Fruit fly (Drosophila melanogaster) whole organism, embryonic: ENCODE data around the gene stas.

Experiments
- Blimp-1 ChIP-seq: fragments of 200-800 bp; sonication (Bioruptor generic); optimal IDR thresholded peaks from 3 replicates; lab custom pipeline; 2018; ENCODE audit warnings: missing biosample characterization, missing genetic modification characterization, mild to moderate bottlenecking, moderate library complexity, missing genetic modification reagents
- BtbVII ChIP-seq: fragments of 200-800 bp; sonication (Bioruptor generic); optimal IDR thresholded peaks from 3 replicates; lab custom pipeline; 2017; ENCODE audit warnings: missing biosample characterization, mild to moderate bottlenecking, missing genetic modification characterization
- C15 ChIP-seq: fragments of 200-800 bp; sonication (Bioruptor generic); IDR thresholded peaks from 3 replicates; pipeline ENCODE4 v1.3.6; 2022; ENCODE audit warnings: missing biosample characterization, missing genetic modification characterization
- CG11247 ChIP-seq: fragments of 200-800 bp; sonication (Bioruptor generic); IDR thresholded peaks from 2 replicates; pipeline ENCODE4 v1.3.6; 2022; ENCODE audit warnings: missing biosample characterization, missing genetic modification characterization
- CG12391 ChIP-seq: fragments of 200-800 bp; sonication (Bioruptor generic); optimal IDR thresholded peaks from 3 replicates; lab custom pipeline; 2018; ENCODE audit warnings: missing biosample characterization, mild to moderate bottlenecking, missing genetic modification characterization, moderate library complexity
- CG14050 ChIP-seq: fragments of 200-800 bp; sonication (Bioruptor generic); IDR thresholded peaks from 3 replicates; pipeline ENCODE4 v1.3.6; 2022; ENCODE audit warnings: missing biosample characterization, missing genetic modification characterization
- CG15011 ChIP-seq: fragments of 200-800 bp; sonication (Bioruptor generic); optimal IDR thresholded peaks from 3 replicates; lab custom pipeline; 2018; ENCODE audit warnings: missing biosample characterization, mild to moderate bottlenecking, missing genetic modification characterization
- CG1529 ChIP-seq: fragments of 200-800 bp; sonication (Bioruptor generic); optimal IDR thresholded peaks from 3 replicates; lab custom pipeline; 2018; ENCODE audit warnings: missing biosample characterization, missing genetic modification characterization
- CG17359 ChIP-seq: fragments of 200-800 bp; sonication (Bioruptor generic); optimal IDR thresholded peaks from 3 replicates; lab custom pipeline; 2018; ENCODE audit warnings: missing biosample characterization, mild to moderate bottlenecking, missing genetic modification characterization, moderate library complexity
- CG2116 ChIP-seq: fragments of 200-800 bp; sonication (Bioruptor generic); optimal IDR thresholded peaks from 3 replicates; lab custom pipeline; 2018; ENCODE audit warnings: missing biosample characterization, mild to moderate bottlenecking, missing genetic modification characterization
- CG31224 ChIP-seq: fragments of 200-800 bp; sonication (Bioruptor generic); IDR thresholded peaks from 2 replicates; pipeline ENCODE4 v1.3.6; 2022; ENCODE audit warnings: missing biosample characterization, missing genetic modification characterization
- CG31388 ChIP-seq: fragments of 200-800 bp; sonication (Bioruptor generic); optimal IDR thresholded peaks from 2 replicates; lab custom pipeline; 2016; ENCODE audit warnings: missing biosample characterization, missing genetic modification characterization
- CG31441 ChIP-seq: fragments of 200-800 bp; sonication (Bioruptor generic); IDR thresholded peaks from 2 replicates; pipeline ENCODE4 v1.3.6; 2022; ENCODE audit warnings: missing biosample characterization, missing genetic modification characterization
- CG32532 ChIP-seq: fragments of 200-800 bp; sonication (Bioruptor generic); IDR thresholded peaks from 2 replicates; pipeline ENCODE4 v1.3.6; 2022; ENCODE audit warnings: missing biosample characterization, missing genetic modification characterization
- CG5245 ChIP-seq: fragments of 200-800 bp; sonication (Bioruptor generic); optimal IDR thresholded peaks from 3 replicates; lab custom pipeline; 2016; ENCODE audit warnings: missing biosample characterization, missing genetic modification characterization
- CG6654 ChIP-seq: fragments of 200-800 bp; sonication (Bioruptor generic); optimal IDR thresholded peaks from 2 replicates; lab custom pipeline; 2017; ENCODE audit warnings: missing biosample characterization, mild to moderate bottlenecking, missing genetic modification characterization
- CG6683 ChIP-seq: fragments of 200-800 bp; sonication (Bioruptor generic); optimal IDR thresholded peaks from 2 replicates; lab custom pipeline; 2017; ENCODE audit warnings: missing biosample characterization, mild to moderate bottlenecking, missing genetic modification characterization, missing genetic modification reagents
- CG7839 ChIP-seq: fragments of 200-800 bp; sonication (Bioruptor generic); optimal IDR thresholded peaks from 3 replicates; lab custom pipeline; 2018; ENCODE audit warnings: missing biosample characterization, mild to moderate bottlenecking, missing genetic modification characterization, moderate library complexity
- CG9876 ChIP-seq: fragments of 200-800 bp; sonication (Bioruptor generic); optimal IDR thresholded peaks from 2 replicates; lab custom pipeline; 2016; ENCODE audit warnings: missing biosample characterization, missing genetic modification characterization
- Camta ChIP-seq: fragments of 200-800 bp; sonication (Bioruptor generic); optimal IDR thresholded peaks from 2 replicates; lab custom pipeline; 2016; ENCODE audit warnings: missing biosample characterization, missing genetic modification characterization
- Dbx ChIP-seq: fragments of 200-800 bp; sonication (Bioruptor generic); IDR thresholded peaks from 3 replicates; pipeline ENCODE4 v1.3.6; 2022; ENCODE audit warnings: missing biosample characterization, missing genetic modification characterization
- Dp ChIP-seq: fragments of 200-800 bp; sonication (Bioruptor generic); optimal IDR thresholded peaks from 2 replicates; lab custom pipeline; 2018; ENCODE audit warnings: missing biosample characterization, mild to moderate bottlenecking, missing genetic modification characterization, moderate library complexity
- GATAe ChIP-seq: fragments of 200-800 bp; sonication (Bioruptor generic); conservative IDR thresholded peaks from 2 replicates; pipeline ENCODE4 v1.3.6; 2022; ENCODE audit warnings: missing biosample characterization, missing genetic modification characterization
- HLH54F ChIP-seq: fragments of 200-800 bp; sonication (Bioruptor generic); optimal IDR thresholded peaks from 3 replicates; lab custom pipeline; 2016; ENCODE audit warnings: missing biosample characterization, missing genetic modification characterization
- Hey ChIP-seq: fragments of 200-800 bp; sonication (Bioruptor generic); optimal IDR thresholded peaks from 3 replicates; lab custom pipeline; 2018; ENCODE audit warnings: missing biosample characterization, mild to moderate bottlenecking, missing genetic modification characterization
- HmgD ChIP-seq: fragments of 200-800 bp; sonication (Bioruptor generic); optimal IDR thresholded peaks from 3 replicates; lab custom pipeline; 2016; ENCODE audit warnings: missing biosample characterization, missing genetic modification characterization
- Hr3 ChIP-seq: fragments of 200-800 bp; sonication (Bioruptor generic); optimal IDR thresholded peaks from 3 replicates; lab custom pipeline; 2016; ENCODE audit warnings: missing biosample characterization, missing genetic modification characterization
- Mes4 ChIP-seq: fragments of 200-800 bp; sonication (Bioruptor generic); optimal IDR thresholded peaks from 2 replicates; lab custom pipeline; 2016; ENCODE audit warnings: missing biosample characterization, missing genetic modification characterization
- Nf-YB ChIP-seq: fragments of 200-800 bp; sonication (Bioruptor generic); optimal IDR thresholded peaks from 3 replicates; lab custom pipeline; 2019; ENCODE audit warnings: missing biosample characterization, mild to moderate bottlenecking, missing genetic modification characterization, moderate library complexity
- Oaz ChIP-seq: fragments of 200-800 bp; sonication (Bioruptor generic); IDR thresholded peaks from 2 replicates; pipeline ENCODE4 v1.3.6; 2022; ENCODE audit warnings: missing biosample characterization, missing genetic modification characterization
- Rfx ChIP-seq: fragments of 200-800 bp; sonication (Bioruptor generic); IDR thresholded peaks from 2 replicates; pipeline ENCODE4 v1.3.6; 2022; ENCODE audit warnings: missing biosample characterization, missing genetic modification characterization
- Scr ChIP-seq: fragments of 200-800 bp; sonication (Bioruptor generic); IDR thresholded peaks from 2 replicates; pipeline ENCODE4 v1.3.6; 2022; ENCODE audit warnings: missing biosample characterization, missing genetic modification characterization; ENCODE audit not compliant: partially characterized antibody
- al ChIP-seq: fragments of 200-800 bp; sonication (Bioruptor generic); IDR thresholded peaks from 2 replicates; pipeline ENCODE4 v1.3.6; 2022; ENCODE audit warnings: missing biosample characterization, missing genetic modification characterization
- bbx ChIP-seq: fragments of 200-800 bp; sonication (Bioruptor generic); IDR thresholded peaks from 2 replicates; pipeline ENCODE4 v1.3.6; 2022; ENCODE audit warnings: missing biosample characterization, missing genetic modification characterization; ENCODE audit not compliant: partially characterized antibody
- bowl ChIP-seq: fragments of 200-800 bp; sonication (Bioruptor generic); IDR thresholded peaks from 2 replicates; pipeline ENCODE4 v1.3.6; 2022; ENCODE audit warnings: missing biosample characterization, missing genetic modification characterization
- bsh ChIP-seq, 2 experiments: fragments of 200-800 bp; sonication (Bioruptor generic); optimal IDR thresholded peaks; 2 replicates each; lab custom pipeline; 2017 to 2018; ENCODE audit warnings: mild to moderate bottlenecking in 2 of 2, missing biosample characterization in 2 of 2, missing genetic modification characterization in 2 of 2, moderate library complexity in 1 of 2
- dysf ChIP-seq: fragments of 200-800 bp; sonication (Bioruptor generic); IDR thresholded peaks from 3 replicates; pipeline ENCODE4 v1.3.6; 2022; ENCODE audit warnings: missing biosample characterization, missing genetic modification characterization
- ewg ChIP-seq: fragments of 200-800 bp; sonication (Bioruptor generic); optimal IDR thresholded peaks from 3 replicates; lab custom pipeline; 2017; ENCODE audit warnings: mild to moderate bottlenecking, missing biosample characterization, missing genetic modification reagents, missing genetic modification characterization
- gce ChIP-seq: fragments of 200-800 bp; sonication (Bioruptor generic); IDR thresholded peaks from 3 replicates; pipeline ENCODE4 v1.3.6; 2022; ENCODE audit warnings: missing biosample characterization, missing genetic modification characterization
- gcm2 ChIP-seq: fragments of 200-800 bp; sonication (Bioruptor generic); optimal IDR thresholded peaks from 2 replicates; lab custom pipeline; 2016; ENCODE audit warnings: missing biosample characterization, missing genetic modification characterization
- insv ChIP-seq, 2 experiments: fragments of 200-800 bp; sonication (Bioruptor generic); optimal IDR thresholded peaks; 3 replicates each; lab custom pipeline; 2016 to 2018; ENCODE audit warnings: missing biosample characterization in 2 of 2, missing genetic modification characterization in 2 of 2
- p53 ChIP-seq: fragments of 200-800 bp; sonication (Bioruptor generic); optimal IDR thresholded peaks from 2 replicates; lab custom pipeline; 2016; ENCODE audit warnings: missing biosample characterization, missing genetic modification characterization
- peb ChIP-seq: fragments of 200-800 bp; sonication (Bioruptor generic); IDR thresholded peaks from 2 replicates; pipeline ENCODE4 v1.3.6; 2022; ENCODE audit warnings: missing biosample characterization, missing genetic modification characterization
- pfk ChIP-seq: fragments of 200-800 bp; sonication (Bioruptor generic); optimal IDR thresholded peaks from 2 replicates; lab custom pipeline; 2018; ENCODE audit warnings: missing biosample characterization, mild to moderate bottlenecking, missing genetic modification characterization, moderate library complexity
- ranshi ChIP-seq: fragments of 200-800 bp; sonication (Bioruptor generic); IDR thresholded peaks from 2 replicates; pipeline ENCODE4 v1.3.6; 2022; ENCODE audit warnings: missing biosample characterization, missing genetic modification characterization
- repo ChIP-seq: fragments of 200-800 bp; sonication (Bioruptor generic); optimal IDR thresholded peaks from 2 replicates; lab custom pipeline; 2016; ENCODE audit warnings: missing biosample characterization, missing genetic modification characterization
- salm ChIP-seq: fragments of 200-800 bp; sonication (Bioruptor generic); optimal IDR thresholded peaks from 2 replicates; lab custom pipeline; 2018; ENCODE audit warnings: missing biosample characterization, mild to moderate bottlenecking, missing genetic modification characterization
- tll ChIP-seq, 2 experiments: fragments of 200-800 bp in 1 of 2; fragments of >200 bp in 1 of 2; sonication (Bioruptor generic) in 1 of 2; optimal IDR thresholded peaks; 2 replicates each; lab custom pipeline; 2017 to 2019; ENCODE audit warnings: missing biosample characterization in 2 of 2, missing genetic modification characterization in 2 of 2, mild to moderate bottlenecking in 1 of 2, moderate library complexity in 1 of 2
- unc-4 ChIP-seq: fragments of 200-800 bp; sonication (Bioruptor generic); IDR thresholded peaks from 2 replicates; pipeline ENCODE4 v1.3.6; 2022; ENCODE audit warnings: missing biosample characterization, missing genetic modification characterization; ENCODE audit not compliant: partially characterized antibody
- zf30C ChIP-seq: fragments of 200-800 bp; sonication (Bioruptor generic); optimal IDR thresholded peaks from 3 replicates; lab custom pipeline; 2018; ENCODE audit warnings: missing biosample characterization, mild to moderate bottlenecking, missing genetic modification characterization

stas gene

DNA sequence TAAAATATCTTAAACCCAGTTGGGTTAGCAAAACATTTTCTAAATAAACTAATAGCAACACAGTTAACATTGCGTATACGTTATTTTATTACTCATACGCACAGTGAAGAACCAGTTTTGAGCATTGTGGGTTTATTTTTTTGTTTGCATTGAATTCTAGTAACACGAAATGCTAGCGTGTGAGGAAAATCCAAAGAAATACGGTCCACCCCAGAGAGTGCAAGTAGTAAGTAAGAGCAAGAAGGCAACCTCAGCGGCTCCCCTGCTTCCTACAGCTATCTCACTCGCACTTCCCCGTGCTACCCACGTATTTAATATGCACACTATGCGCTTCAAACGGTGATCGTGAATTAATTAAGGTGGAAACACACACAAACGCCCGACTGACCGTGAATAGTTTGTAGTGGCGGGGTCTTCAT, 2.7 kb downstream of the stas start (continued):
- TF ChIP-seq tll (GFP tag; optimal IDR thresholded peaks at IDR 0.05; lab: Kevin White, UChicago): no peak
- peak; percentile 77 for TF ChIP-seq CG6683
- TF ChIP-seq CG11247: peak; percentile 72
- no peak for TF ChIP-seq p53 (GFP tag; lab: Kevin White, UChicago)
- peak; percentile 92 for TF ChIP-seq salm
- TF ChIP-seq Hr3: peak; percentile 66
- TF ChIP-seq HLH54F (GFP tag; lab: Kevin White, UChicago): peak; percentile 84
- peak; percentile 71 to 82 for TF ChIP-seq bsh (GFP tag; optimal IDR thresholded peaks at IDR 0.05; lab: Kevin White, UChicago)
- TF ChIP-seq CG32532 (GFP tag; lab: Robert Waterston, UW): peak; percentile 83
- TF ChIP-seq Dp (GFP tag; lab: Kevin White, UChicago): no peak
- peak; percentile 90 for TF ChIP-seq dysf (GFP tag; lab: Robert Waterston, UW)
- peak; percentile 69 for TF ChIP-seq al (GFP tag; lab: Robert Waterston, UW)
- TF ChIP-seq Hey (tag; lab: Kevin White, UChicago): peak; percentile 70
- peak; percentile 81 for TF ChIP-seq CG1529 (GFP tag; lab: Kevin White, UChicago)
- peak; percentile 85 for TF ChIP-seq Blimp-1
- TF ChIP-seq gcm2 (GFP tag; lab: Kevin White, UChicago): peak; percentile 31
- peak; percentile 49 for TF ChIP-seq CG9876 (GFP tag; lab: Kevin White, UChicago)
- peak; percentile 87 for TF ChIP-seq Rfx (GFP tag; lab: Robert Waterston, UW)
- peak; percentile 83 for TF ChIP-seq CG12391 (tag; lab: Kevin White, UChicago)
- TF ChIP-seq CG15011 (GFP tag; lab: Kevin White, UChicago): peak; percentile 85
- 0 out of 3 replicates have a peak, but pooled peaks have one; percentile 42 for TF ChIP-seq C15
- peak; percentile 37; the same call in 1 of the 2 replicates for TF ChIP-seq peb (GFP tag; lab: Robert Waterston, UW)
- peak; percentile 70 for TF ChIP-seq ranshi (GFP tag; lab: Robert Waterston, UW)
- peak; percentile 52; the same call in 1 of the 2 replicates for TF ChIP-seq bowl
- TF ChIP-seq gce (GFP tag; lab: Robert Waterston, UW): peak; percentile 51; the same call in 1 of the 3 replicates
- peak; percentile 91 for TF ChIP-seq CG7839 (tag; lab: Kevin White, UChicago)
- peak; percentile 57 for TF ChIP-seq CG31388 (GFP tag; lab: Kevin White, UChicago)
- peak; percentile 94 for TF ChIP-seq BtbVII (GFP tag; lab: Kevin White, UChicago)
- peak; percentile 67 for TF ChIP-seq ewg (GFP tag; lab: Kevin White, UChicago)
- peak; percentile 40 for TF ChIP-seq CG2116 (GFP tag; lab: Kevin White, UChicago)
- TF ChIP-seq CG5245: peak; percentile 74
- peak; percentile 90 for TF ChIP-seq CG17359 (tag; lab: Kevin White, UChicago)
- peak; percentile 73 for TF ChIP-seq Mes4 (GFP tag; lab: Kevin White, UChicago)
- TF ChIP-seq Oaz (GFP tag; lab: Robert Waterston, UW): peak; percentile 77
- TF ChIP-seq Scr (GFP tag; lab: Robert Waterston, UW): no peak
- peak; percentile 70 for TF ChIP-seq CG6654 (GFP tag; lab: Kevin White, UChicago)
- peak; percentile 63 for TF ChIP-seq CG31224 (GFP tag; lab: Robert Waterston, UW)
- TF ChIP-seq Camta (GFP tag; lab: Kevin White, UChicago): peak; percentile 68
- peak in 1 of 2 experiments; percentile 37 for TF ChIP-seq insv (GFP tag; optimal IDR thresholded peaks at IDR 0.05; lab: Kevin White, UChicago)
- no peak for TF ChIP-seq GATAe (GFP tag; lab: Robert Waterston, UW)
- TF ChIP-seq Dbx (GFP tag; lab: Robert Waterston, UW): peak; percentile 77
- TF ChIP-seq Nf-YB (GFP tag; lab: Kevin White, UChicago): peak; percentile 67
- peak; percentile 70 for TF ChIP-seq repo (GFP tag; lab: Kevin White, UChicago)
- TF ChIP-seq zf30C (GFP tag; lab: Kevin White, UChicago): no peak
- peak; percentile 78 for TF ChIP-seq CG14050 (GFP tag; lab: Robert Waterston, UW)
- TF ChIP-seq unc-4: no peak
- TF ChIP-seq CG31441 (GFP tag; lab: Robert Waterston, UW): peak; percentile 86; the same call in 1 of the 2 replicates
- TF ChIP-seq bbx (GFP tag; lab: Robert Waterston, UW): no peak
- TF ChIP-seq HmgD (GFP tag; lab: Kevin White, UChicago): peak; percentile 42
- no peak for TF ChIP-seq pfk
